In the genomic region with DNA sequence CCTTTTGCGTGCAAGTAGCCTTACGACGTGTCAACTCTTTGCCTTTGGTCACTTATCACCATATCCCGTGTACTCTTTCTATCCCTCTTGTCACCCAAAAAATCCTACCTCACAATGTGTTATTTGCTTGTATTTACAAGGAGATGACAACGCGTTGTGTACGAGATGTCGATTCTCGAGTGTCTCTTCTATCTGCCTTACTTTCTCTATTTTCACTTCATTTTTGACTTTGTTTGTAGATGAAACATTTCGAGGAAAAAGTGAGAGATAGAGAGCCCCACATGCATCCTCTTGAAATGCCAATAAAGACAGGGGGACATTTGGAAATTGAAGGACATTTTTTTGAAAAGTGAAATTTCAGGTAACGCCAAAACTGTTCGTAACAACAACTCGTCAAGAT, we compare ENCODE assay signal across 4 worm cellular contexts.
TF ChIP-seq lines count a peak whose summit lies in the region.

No protein-coding gene starts in this region.

TF ChIP-seq in whole organism, L1 larva, 84 proteins besides CTCF, POLR2A, EP300 and RAD21:
- peak; percentile 74 for TF ChIP-seq nhr-77 (tag; optimal IDR thresholded peaks at IDR 0.05; lab: Kevin White, UChicago)
- TF ChIP-seq efl-1 (optimal IDR thresholded peaks at IDR 0.05; lab: Kevin White, UChicago): no peak
- no peak for TF ChIP-seq efl-1 (GFP tag; optimal IDR thresholded peaks at IDR 0.05 in 1 of 2; lab: Kevin White, UChicago)
- no peak for TF ChIP-seq F16B12.6 (tag; optimal IDR thresholded peaks at IDR 0.05; lab: Kevin White, UChicago)
- TF ChIP-seq unc-130 (tag; optimal IDR thresholded peaks at IDR 0.05; lab: Kevin White, UChicago): no peak
- peak; percentile 34 for TF ChIP-seq tbx-2 (tag; optimal IDR thresholded peaks at IDR 0.05; lab: Kevin White, UChicago)
- TF ChIP-seq unc-98 (GFP tag; IDR thresholded peaks at IDR 0.05; lab: Robert Waterston, UW): no peak
- no peak for TF ChIP-seq rnt-1 (tag; optimal IDR thresholded peaks at IDR 0.05; lab: Kevin White, UChicago)

TF ChIP-seq in whole organism, L2 larva, 48 proteins besides CTCF, POLR2A, EP300 and RAD21:
- TF ChIP-seq F13H6.1 (tag; optimal IDR thresholded peaks at IDR 0.05; lab: Kevin White, UChicago) (peak; percentile 11), C34F6.9 (tag; optimal IDR thresholded peaks at IDR 0.05; lab: Kevin White, UChicago) (no peak), ceh-16 (tag; optimal IDR thresholded peaks at IDR 0.05; lab: Kevin White, UChicago) (no peak)

TF ChIP-seq in whole organism, L3 larva, 47 proteins besides CTCF, POLR2A, EP300 and RAD21:
- TF ChIP-seq pha-4 (tag; optimal IDR thresholded peaks at IDR 0.05; lab: Kevin White, UChicago) (peak; percentile 70), unc-39 (tag; optimal IDR thresholded peaks at IDR 0.05; lab: Kevin White, UChicago) (no peak), ztf-11 (tag; optimal IDR thresholded peaks at IDR 0.05; lab: Kevin White, UChicago) (no peak), pqm-1 (tag; optimal IDR thresholded peaks at IDR 0.05; lab: Kevin White, UChicago) (no peak)

TF ChIP-seq in whole organism, mixed stage, embryonic, 35 proteins besides CTCF, POLR2A, EP300 and RAD21:
- TF ChIP-seq lin-32 (GFP tag; optimal IDR thresholded peaks at IDR 0.05; lab: Kevin White, UChicago): no peak
- peak; percentile 4 for TF ChIP-seq nhr-237 (tag; optimal IDR thresholded peaks at IDR 0.05; lab: Kevin White, UChicago)
- no peak for TF ChIP-seq ztf-11 (tag; optimal IDR thresholded peaks at IDR 0.05; lab: Kevin White, UChicago)
- no peak for TF ChIP-seq tbx-8 (GFP tag; optimal IDR thresholded peaks at IDR 0.05; lab: Kevin White, UChicago)
- TF ChIP-seq zip-8 (tag; optimal IDR thresholded peaks at IDR 0.05; lab: Kevin White, UChicago): no peak
